Fruit fly (Drosophila melanogaster): ENCODE measurements around the gene mRpS30.

- no peak for TF ChIP-seq bab1 (GFP tag; optimal IDR thresholded peaks at IDR 0.05)
- TF ChIP-seq CG14711 (tag; optimal IDR thresholded peaks at IDR 0.05) = no peak
- no peak for TF ChIP-seq Mnt (GFP tag; optimal IDR thresholded peaks at IDR 0.05)
- no peak for TF ChIP-seq kay (GFP tag; ENCODE audit: borderline replicate concordance)
- TF ChIP-seq tj (GFP tag; optimal IDR thresholded peaks at IDR 0.05) = no peak
Observed at dm6 chrX:15807915-15808314, 22.1 kb downstream of the mRpS30 start.
